Fruit fly (Drosophila melanogaster) whole organism, embryonic: Measurements from ENCODE around the gene Zpr1.

Experiments
- Atf-2 ChIP-seq: fragments of 200-800 bp; sonication (Bioruptor generic); optimal IDR thresholded peaks from 2 replicates; lab custom pipeline; 2016; ENCODE audit warnings: missing biosample characterization, missing genetic modification characterization
- CG10267 ChIP-seq: fragments of 200-800 bp; sonication (Bioruptor generic); optimal IDR thresholded peaks from 2 replicates; lab custom pipeline; 2018; ENCODE audit warnings: missing biosample characterization, mild to moderate bottlenecking, missing genetic modification characterization, moderate library complexity
- CG11456 ChIP-seq: fragments of 200-800 bp; sonication (Bioruptor generic); IDR thresholded peaks from 3 replicates; pipeline ENCODE4 v1.3.6; 2022; ENCODE audit warnings: missing biosample characterization, missing genetic modification characterization
- CG11504 ChIP-seq: fragments of 200-800 bp; sonication (Bioruptor generic); optimal IDR thresholded peaks from 3 replicates; lab custom pipeline; 2019; ENCODE audit warnings: missing biosample characterization, mild to moderate bottlenecking, missing genetic modification characterization, moderate library complexity
- CG12391 ChIP-seq: fragments of 200-800 bp; sonication (Bioruptor generic); optimal IDR thresholded peaks from 3 replicates; lab custom pipeline; 2018; ENCODE audit warnings: missing biosample characterization, mild to moderate bottlenecking, missing genetic modification characterization, moderate library complexity
- CG13894 ChIP-seq: fragments of 200-800 bp; sonication (Bioruptor generic); optimal IDR thresholded peaks from 3 replicates; lab custom pipeline; 2018; ENCODE audit warnings: missing biosample characterization, mild to moderate bottlenecking, missing genetic modification characterization, moderate library complexity
- CG14441 ChIP-seq: fragments of 200-800 bp; sonication (Bioruptor generic); IDR thresholded peaks from 2 replicates; pipeline ENCODE4 v1.3.6; 2022; ENCODE audit warnings: missing biosample characterization, missing genetic modification characterization
- CG2875 ChIP-seq: fragments of 200-800 bp; sonication (Bioruptor generic); optimal IDR thresholded peaks from 2 replicates; lab custom pipeline; 2017; ENCODE audit warnings: missing biosample characterization, mild to moderate bottlenecking, missing genetic modification characterization, missing genetic modification reagents
- CG32532 ChIP-seq: fragments of 200-800 bp; sonication (Bioruptor generic); IDR thresholded peaks from 2 replicates; pipeline ENCODE4 v1.3.6; 2022; ENCODE audit warnings: missing biosample characterization, missing genetic modification characterization
- CG34422 ChIP-seq: fragments of 200-800 bp; sonication (Bioruptor generic); IDR thresholded peaks from 3 replicates; pipeline ENCODE4 v1.3.6; 2022; ENCODE audit warnings: missing biosample characterization, missing genetic modification characterization
- CG42726 ChIP-seq: fragments of 200-800 bp; sonication (Bioruptor generic); IDR thresholded peaks from 2 replicates; pipeline ENCODE4 v1.3.6; 2022; ENCODE audit warnings: missing biosample characterization, missing genetic modification characterization; ENCODE audit not compliant: partially characterized antibody
- CG4282 ChIP-seq: fragments of 200-800 bp; sonication (Bioruptor generic); optimal IDR thresholded peaks from 2 replicates; lab custom pipeline; 2016; ENCODE audit warnings: missing biosample characterization, missing genetic modification characterization
- CG4707 ChIP-seq: fragments of 200-800 bp; sonication (Bioruptor generic); optimal IDR thresholded peaks from 2 replicates; lab custom pipeline; 2018; ENCODE audit warnings: missing biosample characterization, mild to moderate bottlenecking, missing genetic modification characterization, moderate library complexity
- CG4730 ChIP-seq: fragments of 200-800 bp; sonication (Bioruptor generic); IDR thresholded peaks from 2 replicates; pipeline ENCODE4 v1.3.6; 2022; ENCODE audit warnings: missing biosample characterization, missing genetic modification characterization
- CG6854 ChIP-seq: fragments of 200-800 bp; sonication (Bioruptor generic); optimal IDR thresholded peaks from 3 replicates; lab custom pipeline; 2017; ENCODE audit warnings: missing biosample characterization, mild to moderate bottlenecking, missing genetic modification characterization
- CG8765 ChIP-seq: fragments of 200-800 bp; sonication (Bioruptor generic); IDR thresholded peaks from 2 replicates; pipeline ENCODE4 v1.3.6; 2022; ENCODE audit warnings: missing biosample characterization, missing genetic modification characterization
- CG9215 ChIP-seq: fragments of 200-800 bp; sonication (Bioruptor generic); IDR thresholded peaks from 2 replicates; pipeline ENCODE4 v1.3.6; 2022; ENCODE audit warnings: missing biosample characterization, missing genetic modification characterization
- CHES-1-like ChIP-seq: fragments of 200-800 bp; sonication (Bioruptor generic); optimal IDR thresholded peaks from 2 replicates; lab custom pipeline; 2016; ENCODE audit warnings: missing biosample characterization, missing genetic modification characterization
- Dip3 ChIP-seq: fragments of 200-800 bp; sonication (Bioruptor generic); optimal IDR thresholded peaks from 3 replicates; lab custom pipeline; 2016; ENCODE audit warnings: missing biosample characterization, missing genetic modification characterization
- Dp ChIP-seq: fragments of 200-800 bp; sonication (Bioruptor generic); optimal IDR thresholded peaks from 2 replicates; lab custom pipeline; 2018; ENCODE audit warnings: missing biosample characterization, mild to moderate bottlenecking, missing genetic modification characterization, moderate library complexity
- Gsc ChIP-seq: fragments of 200-800 bp; sonication (Bioruptor generic); IDR thresholded peaks from 2 replicates; pipeline ENCODE4 v1.3.6; 2022; ENCODE audit warnings: missing biosample characterization, missing genetic modification characterization
- Mrtf ChIP-seq: fragments of 200-800 bp; sonication (Bioruptor generic); IDR thresholded peaks from 3 replicates; pipeline ENCODE4 v1.3.6; 2022; ENCODE audit warnings: missing biosample characterization, missing genetic modification characterization
- NK7.1 ChIP-seq: fragments of 200-800 bp; sonication (Bioruptor generic); optimal IDR thresholded peaks from 3 replicates; lab custom pipeline; 2016; ENCODE audit warnings: missing biosample characterization, missing genetic modification characterization
- PHDP ChIP-seq: fragments of 200-800 bp; sonication (Bioruptor generic); optimal IDR thresholded peaks from 3 replicates; lab custom pipeline; 2018; ENCODE audit warnings: missing biosample characterization, mild to moderate bottlenecking, missing genetic modification characterization, moderate library complexity
- ap ChIP-seq: fragments of 200-800 bp; sonication (Bioruptor generic); IDR thresholded peaks from 2 replicates; pipeline ENCODE4 v1.3.6; 2022; ENCODE audit warnings: missing biosample characterization, missing genetic modification characterization
- ase ChIP-seq: fragments of 200-800 bp; sonication (Bioruptor generic); IDR thresholded peaks from 3 replicates; pipeline ENCODE4 v1.3.6; 2022; ENCODE audit warnings: missing biosample characterization, missing genetic modification characterization
- bcd ChIP-seq: fragments of 200-800 bp; sonication (Bioruptor generic); optimal IDR thresholded peaks from 2 replicates; lab custom pipeline; 2017; ENCODE audit warnings: missing biosample characterization, mild to moderate bottlenecking, missing genetic modification characterization
- cad ChIP-seq: fragments of >200 bp; optimal IDR thresholded peaks from 2 replicates; lab custom pipeline; 2017; ENCODE audit warnings: missing biosample characterization, missing genetic modification characterization
- crc ChIP-seq: fragments of 200-800 bp; sonication (Bioruptor generic); optimal IDR thresholded peaks from 2 replicates; lab custom pipeline; 2016; ENCODE audit warnings: missing biosample characterization, missing genetic modification characterization
- da ChIP-seq: fragments of 200-800 bp; sonication (Bioruptor generic); optimal IDR thresholded peaks from 2 replicates; lab custom pipeline; 2016; ENCODE audit warnings: missing biosample characterization, missing genetic modification characterization
- disco-r ChIP-seq: fragments of 200-800 bp; sonication (Bioruptor generic); optimal IDR thresholded peaks from 2 replicates; lab custom pipeline; 2016; ENCODE audit warnings: missing biosample characterization, missing genetic modification characterization
- esg ChIP-seq: fragments of 200-800 bp; sonication (Bioruptor generic); conservative IDR thresholded peaks from 2 replicates; pipeline ENCODE4 v1.3.6; 2022; ENCODE audit warnings: missing biosample characterization, missing genetic modification characterization
- ewg ChIP-seq: fragments of 200-800 bp; sonication (Bioruptor generic); optimal IDR thresholded peaks from 3 replicates; lab custom pipeline; 2017; ENCODE audit warnings: mild to moderate bottlenecking, missing biosample characterization, missing genetic modification reagents, missing genetic modification characterization
- fru ChIP-seq: fragments of >200 bp; optimal IDR thresholded peaks from 2 replicates; lab custom pipeline; 2017
- her ChIP-seq: fragments of 200-800 bp; sonication (Bioruptor generic); optimal IDR thresholded peaks from 2 replicates; lab custom pipeline; 2016; ENCODE audit warnings: missing biosample characterization, missing genetic modification characterization
- hth ChIP-seq: fragments of >200 bp; optimal IDR thresholded peaks from 2 replicates; lab custom pipeline; 2017; ENCODE audit warnings: inconsistent platforms
- jing ChIP-seq: fragments of 200-800 bp; sonication (Bioruptor generic); optimal IDR thresholded peaks from 2 replicates; lab custom pipeline; 2018; ENCODE audit warnings: missing biosample characterization, mild to moderate bottlenecking, missing genetic modification characterization
- odd ChIP-seq: fragments of 200-800 bp; sonication (Bioruptor generic); optimal IDR thresholded peaks from 2 replicates; lab custom pipeline; 2017; ENCODE audit warnings: missing biosample characterization, mild to moderate bottlenecking, missing genetic modification characterization
- otp ChIP-seq: fragments of 200-800 bp; sonication (Bioruptor generic); IDR thresholded peaks from 3 replicates; pipeline ENCODE4, ENCODE4 v1.3.6; 2022; ENCODE audit warnings: missing biosample characterization, missing genetic modification characterization
- pfk ChIP-seq: fragments of 200-800 bp; sonication (Bioruptor generic); optimal IDR thresholded peaks from 2 replicates; lab custom pipeline; 2018; ENCODE audit warnings: missing biosample characterization, mild to moderate bottlenecking, missing genetic modification characterization, moderate library complexity
- pho ChIP-seq: fragments of 200-800 bp; sonication (Bioruptor generic); optimal IDR thresholded peaks from 2 replicates; lab custom pipeline; 2016; ENCODE audit warnings: missing biosample characterization, missing genetic modification characterization
- pros ChIP-seq: fragments of 200-800 bp; sonication (Bioruptor generic); optimal IDR thresholded peaks from 3 replicates; lab custom pipeline; 2019; ENCODE audit warnings: missing biosample characterization, mild to moderate bottlenecking, missing genetic modification characterization, moderate library complexity
- pzg ChIP-seq: fragments of 200-800 bp; sonication (Bioruptor generic); optimal IDR thresholded peaks from 3 replicates; lab custom pipeline; 2018; ENCODE audit warnings: missing biosample characterization, mild to moderate bottlenecking, missing genetic modification characterization, moderate library complexity
- ro ChIP-seq: fragments of 200-800 bp; sonication (Bioruptor generic); IDR thresholded peaks from 2 replicates; pipeline ENCODE4 v1.3.6; 2022; ENCODE audit warnings: missing biosample characterization, missing genetic modification characterization
- seq ChIP-seq: fragments of 200-800 bp; sonication (Bioruptor generic); IDR thresholded peaks from 2 replicates; pipeline ENCODE4 v1.3.6; 2022; ENCODE audit warnings: missing biosample characterization, missing genetic modification characterization
- sob ChIP-seq: fragments of 200-800 bp; sonication (Bioruptor generic); IDR thresholded peaks from 2 replicates; pipeline ENCODE4 v1.3.6; 2022; ENCODE audit warnings: missing biosample characterization, missing genetic modification characterization
- sqz ChIP-seq: fragments of 200-800 bp; sonication (Bioruptor generic); optimal IDR thresholded peaks from 3 replicates; lab custom pipeline; 2018; ENCODE audit warnings: missing biosample characterization, mild to moderate bottlenecking, missing genetic modification characterization
- tap ChIP-seq: fragments of 200-800 bp; optimal IDR thresholded peaks from 3 replicates; lab custom pipeline; 2019; ENCODE audit warnings: missing biosample characterization, mild to moderate bottlenecking, missing genetic modification characterization, moderate library complexity
- twi ChIP-seq: fragments of 200-800 bp; optimal IDR thresholded peaks from 2 replicates; lab custom pipeline; 2019; ENCODE audit warnings: missing biosample characterization, mild to moderate bottlenecking, missing genetic modification characterization, moderate library complexity
- usp ChIP-seq: fragments of >200 bp; optimal IDR thresholded peaks from 2 replicates; lab custom pipeline; 2017; ENCODE audit warnings: missing biosample characterization, missing genetic modification characterization
- zen2 ChIP-seq: fragments of 200-800 bp; sonication (Bioruptor generic); IDR thresholded peaks from 3 replicates; pipeline ENCODE4 v1.3.6; 2022; ENCODE audit warnings: missing biosample characterization, missing genetic modification characterization; ENCODE audit not compliant: partially characterized antibody

Gene Zpr1

dm6 chrX:9201866-9202681 is 40.2 kb upstream of the Zpr1 start (continued):
- TF ChIP-seq otp (GFP tag; lab: Robert Waterston, UW) (peak; percentile 78; the same call in 2 of the 3 replicates), ewg (GFP tag; lab: Kevin White, UChicago) (peak; percentile 12), crc (no peak), sqz (GFP tag; lab: Kevin White, UChicago) (no peak), CG13894 (peak; percentile 82), CG42726 (GFP tag; lab: Robert Waterston, UW) (no peak), CHES-1-like (no peak), CG10267 (peak; percentile 67), CG2875 (GFP tag; lab: Kevin White, UChicago) (no peak), CG34422 (GFP tag; lab: Robert Waterston, UW) (peak; percentile 85), ro (GFP tag; lab: Robert Waterston, UW) (no peak), zen2 (no peak), Atf-2 (GFP tag; lab: Kevin White, UChicago) (no peak), usp (GFP tag; lab: Kevin White, UChicago) (no peak), bcd (GFP tag; lab: Kevin White, UChicago) (peak; percentile 84), esg (GFP tag; lab: Robert Waterston, UW) (peak; percentile 69), Gsc (GFP tag; lab: Robert Waterston, UW) (no peak), sob (peak; percentile 84), seq (GFP tag; lab: Robert Waterston, UW) (no peak), NK7.1 (no peak), cad (GFP tag; lab: Kevin White, UChicago) (no peak), odd (GFP tag; lab: Kevin White, UChicago) (peak; percentile 58), pfk (GFP tag; lab: Kevin White, UChicago) (no peak), pros (GFP tag; lab: Kevin White, UChicago) (no peak), da (GFP tag; lab: Kevin White, UChicago) (no peak), CG11456 (peak; percentile 97), twi (no peak), ap (GFP tag; lab: Robert Waterston, UW) (peak; percentile 46), disco-r (GFP tag; lab: Kevin White, UChicago) (no peak), CG6854 (peak; percentile 59), CG32532 (peak; percentile 94), CG4730 (GFP tag; lab: Robert Waterston, UW) (peak; percentile 78), hth (lab: Kevin White, UChicago) (no peak), CG14441 (GFP tag; lab: Robert Waterston, UW) (peak; percentile 86), CG11504 (tag; lab: Kevin White, UChicago) (peak; percentile 64), CG4707 (GFP tag; lab: Kevin White, UChicago) (no peak), tap (tag; lab: Kevin White, UChicago) (peak; percentile 30), PHDP (tag; lab: Kevin White, UChicago) (peak; percentile 81), jing (GFP tag; lab: Kevin White, UChicago) (peak; percentile 2), fru (lab: Kevin White, UChicago) (no peak), pho (GFP tag; lab: Kevin White, UChicago) (no peak), CG9215 (GFP tag; lab: Robert Waterston, UW) (peak; percentile 81), CG4282 (GFP tag; lab: Kevin White, UChicago) (no peak), her (GFP tag; lab: Kevin White, UChicago) (no peak), Mrtf (GFP tag; lab: Robert Waterston, UW) (peak; percentile 81; the same call in 2 of the 3 replicates), pzg (GFP tag; lab: Kevin White, UChicago) (peak; percentile 13), CG8765 (GFP tag; lab: Robert Waterston, UW) (peak; percentile 56; the same call in 1 of the 2 replicates), Dp (GFP tag; lab: Kevin White, UChicago) (no peak), Dip3 (GFP tag; lab: Kevin White, UChicago) (peak; percentile 57), ase (GFP tag; lab: Robert Waterston, UW) (peak; percentile 59; the same call in 1 of the 3 replicates), CG12391 (peak; percentile 76)
